Worm (Caenorhabditis elegans): ENCODE results near the gene igcm-2.

Gene igcm-2

ce11 chrX:6360077-6360476, 31.3 kb downstream of the igcm-2 start:
- no peak for TF ChIP-seq aly-2 (tag; optimal IDR thresholded peaks at IDR 0.05)
- no peak for TF ChIP-seq nhr-11 (tag; optimal IDR thresholded peaks at IDR 0.05)
- no peak for TF ChIP-seq lin-39 (tag; optimal IDR thresholded peaks at IDR 0.05)
- no peak for TF ChIP-seq mdl-1 (tag; optimal IDR thresholded peaks at IDR 0.05)

- no peak for TF ChIP-seq peb-1 (tag; optimal IDR thresholded peaks at IDR 0.05)
- TF ChIP-seq fos-1 (tag; optimal IDR thresholded peaks at IDR 0.05): no peak
- no peak for TF ChIP-seq lin-13 (GFP tag; optimal IDR thresholded peaks at IDR 0.05)
- TF ChIP-seq nhr-129 (tag; optimal IDR thresholded peaks at IDR 0.05): no peak
- no peak for TF ChIP-seq unc-62 (GFP tag; optimal IDR thresholded peaks at IDR 0.05)
- no peak for TF ChIP-seq sem-4 (tag; optimal IDR thresholded peaks at IDR 0.05)
- no peak for TF ChIP-seq nhr-10 (tag; optimal IDR thresholded peaks at IDR 0.05)
- TF ChIP-seq ztf-4 (tag; optimal IDR thresholded peaks at IDR 0.05): no peak
- no peak for TF ChIP-seq nhr-23 (tag; optimal IDR thresholded peaks at IDR 0.05)
Measured at ce11 chrX:6357772-6358171, 33.6 kb downstream of the igcm-2 start, which contains the start of gene C03B1.10. TSS of gene C03B1.10 (minus strand) at chrX:6357872.

- TF ChIP-seq alr-1 (tag; optimal IDR thresholded peaks at IDR 0.05) (no peak), lin-39 (tag; optimal IDR thresholded peaks at IDR 0.05) (no peak), skn-1 (tag; optimal IDR thresholded peaks at IDR 0.05) (no peak), ztf-11 (tag; optimal IDR thresholded peaks at IDR 0.05) (no peak), C34F6.9 (tag; optimal IDR thresholded peaks at IDR 0.05) (no peak), nhr-237 (tag; optimal IDR thresholded peaks at IDR 0.05) (no peak), sma-9 (GFP tag; optimal IDR thresholded peaks at IDR 0.05) (no peak), sma-9 (tag; optimal IDR thresholded peaks at IDR 0.05) (no peak), nhr-23 (tag; optimal IDR thresholded peaks at IDR 0.05) (no peak), unc-62 (GFP tag; optimal IDR thresholded peaks at IDR 0.05) (no peak), snpc-4 (tag; optimal IDR thresholded peaks at IDR 0.05) (no peak), crh-2 (tag; optimal IDR thresholded peaks at IDR 0.05) (no peak), peb-1 (tag; optimal IDR thresholded peaks at IDR 0.05) (no peak), lsy-2 (tag; optimal IDR thresholded peaks at IDR 0.05) (no peak), zag-1 (tag; optimal IDR thresholded peaks at IDR 0.05) (no peak), mab-5 (tag; optimal IDR thresholded peaks at IDR 0.05) (no peak), nhr-11 (tag; optimal IDR thresholded peaks at IDR 0.05) (no peak), nhr-6 (tag; optimal IDR thresholded peaks at IDR 0.05) (no peak), dmd-4 (tag; optimal IDR thresholded peaks at IDR 0.05) (no peak), sma-3 (GFP tag; optimal IDR thresholded peaks at IDR 0.05) (no peak), elt-3 (tag; optimal IDR thresholded peaks at IDR 0.05) (no peak)
Measured at ce11 chrX:6355030-6355635, 36.3 kb downstream of the igcm-2 start, which contains the start of gene C03B1.5. TSS of gene C03B1.5 (plus strand) at chrX:6355585.

ce11 chrX:6353763-6354162, 37.6 kb downstream of the igcm-2 start:
- no peak for TF ChIP-seq skn-1 (tag; optimal IDR thresholded peaks at IDR 0.05)
- TF ChIP-seq nhr-12 (tag; optimal IDR thresholded peaks at IDR 0.05): no peak
- peak; percentile 26 for TF ChIP-seq C34F6.9 (tag; optimal IDR thresholded peaks at IDR 0.05)
- TF ChIP-seq sem-4 (tag; optimal IDR thresholded peaks at IDR 0.05): no peak
- TF ChIP-seq unc-62 (GFP tag; optimal IDR thresholded peaks at IDR 0.05): no peak
- TF ChIP-seq mdl-1 (tag; optimal IDR thresholded peaks at IDR 0.05): no peak

ce11 chrX:6350016-6350415, 41.4 kb downstream of the igcm-2 start, which contains the start of gene C03B1.6:
TSS of gene C03B1.6 (plus strand) at chrX:6350316.
- no peak for TF ChIP-seq unc-39 (tag; optimal IDR thresholded peaks at IDR 0.05)
- TF ChIP-seq nhr-25 (tag; optimal IDR thresholded peaks at IDR 0.05): no peak
- TF ChIP-seq elt-3 (tag; optimal IDR thresholded peaks at IDR 0.05): no peak
- no peak for TF ChIP-seq alr-1 (tag; optimal IDR thresholded peaks at IDR 0.05)
- no peak for TF ChIP-seq nhr-21 (tag; optimal IDR thresholded peaks at IDR 0.05)
- TF ChIP-seq ztf-1 (GFP tag; conservative IDR thresholded peaks at IDR 0.05): no peak
- TF ChIP-seq mdl-1 (tag; optimal IDR thresholded peaks at IDR 0.05): no peak
- TF ChIP-seq ceh-82 (tag; optimal IDR thresholded peaks at IDR 0.05): no peak
- TF ChIP-seq nhr-11 (tag; optimal IDR thresholded peaks at IDR 0.05): no peak
- TF ChIP-seq R02D3.7 (tag; optimal IDR thresholded peaks at IDR 0.05): no peak
- no peak for TF ChIP-seq C34F6.9 (tag; optimal IDR thresholded peaks at IDR 0.05)
- no peak for TF ChIP-seq ztf-4 (tag; optimal IDR thresholded peaks at IDR 0.05)
- no peak for TF ChIP-seq fos-1 (tag; optimal IDR thresholded peaks at IDR 0.05)
- no peak for TF ChIP-seq skn-1 (tag; optimal IDR thresholded peaks at IDR 0.05)
- no peak for TF ChIP-seq egl-27 (tag; optimal IDR thresholded peaks at IDR 0.05)
- TF ChIP-seq unc-62 (GFP tag; optimal IDR thresholded peaks at IDR 0.05): no peak
- TF ChIP-seq lin-11 (tag; optimal IDR thresholded peaks at IDR 0.05): no peak
- TF ChIP-seq crh-2 (tag; optimal IDR thresholded peaks at IDR 0.05): no peak
- no peak for TF ChIP-seq ceh-16 (tag; optimal IDR thresholded peaks at IDR 0.05)
- no peak for TF ChIP-seq zag-1 (tag; optimal IDR thresholded peaks at IDR 0.05)
